Fruit fly (Drosophila melanogaster): Measurements from ENCODE around the gene CG43784.
"Not testable (repeated sequence)": the region's sequence is repeated elsewhere in the genome, so short reads cannot be mapped to it uniquely, and the experiment has no call there.

The CG43784 gene

dm6 chrX:19944047-19944446 is 14.1 kb downstream of the CG43784 start, which contains the start of gene CG45492:
Gene CG45492 (minus strand): TSS chrX:19944147.
- not testable (repeated sequence) for TF ChIP-seq svp (GFP tag); Hr38 (GFP tag; optimal IDR thresholded peaks at IDR 0.05); Smox (GFP tag; optimal IDR thresholded peaks at IDR 0.05)

dm6 chrX:19938894-19939293 is 19.2 kb downstream of the CG43784 start, which contains the start of gene CG45491:
Gene CG45491 (minus strand): TSS chrX:19938994.
- not testable (repeated sequence) for TF ChIP-seq Blimp-1, CG6792, fkh (GFP tag; optimal IDR thresholded peaks at IDR 0.05)

- TF ChIP-seq Eip78C (GFP tag); Sox14 (GFP tag; optimal IDR thresholded peaks at IDR 0.05); CG6276 (GFP tag; optimal IDR thresholded peaks at IDR 0.05): not testable (repeated sequence)
Observed at dm6 chrX:19934194-19934593, 23.9 kb downstream of the CG43784 start, which contains the start of gene CG45490. Gene CG45490 (minus strand): TSS chrX:19934294.

- TF ChIP-seq CG6792, Sox14, Hr38 (GFP tag; optimal IDR thresholded peaks at IDR 0.05): not testable (repeated sequence)
Observed at dm6 chrX:19929078-19929477, 29.1 kb downstream of the CG43784 start, which contains the start of gene CG45489. Gene CG45489 (minus strand): TSS chrX:19929178.

- not testable (repeated sequence) for TF ChIP-seq Smox (GFP tag; optimal IDR thresholded peaks at IDR 0.05); CG34406 (GFP tag; optimal IDR thresholded peaks at IDR 0.05); CG1621 (tag; optimal IDR thresholded peaks at IDR 0.05)
Observed at dm6 chrX:19920335-19920734, 37.8 kb downstream of the CG43784 start, which contains the start of gene CG45488. Gene CG45488 (minus strand): TSS chrX:19920435.

- TF ChIP-seq svp (GFP tag); eg (GFP tag; IDR thresholded peaks at IDR 0.05); CG6854 (GFP tag; optimal IDR thresholded peaks at IDR 0.05): not testable (repeated sequence)
Observed at dm6 chrX:19915181-19915580, 43.0 kb downstream of the CG43784 start, which contains the start of gene CG45487. Gene CG45487 (minus strand): TSS chrX:19915281.

- not testable (repeated sequence) for TF ChIP-seq CG8319 (GFP tag; optimal IDR thresholded peaks at IDR 0.05); Gug (GFP tag; IDR thresholded peaks at IDR 0.05); CG8632 (GFP tag; optimal IDR thresholded peaks at IDR 0.05)
Observed at dm6 chrX:19910017-19910416, 48.1 kb downstream of the CG43784 start, which contains the start of gene CG45486. Gene CG45486 (minus strand): TSS chrX:19910117.

Data from whole organism, prepupa.